Fruit fly (Drosophila melanogaster) whole organism, embryonic: ENCODE measurements around the gene CG34260.

Source experiments
- Ada2b ChIP-seq: fragments of 200-800 bp; sonication (Bioruptor generic); IDR thresholded peaks from 2 replicates; pipeline ENCODE4 v1.3.6; 2022; ENCODE audit warnings: missing biosample characterization, missing genetic modification characterization
- Awh ChIP-seq: fragments of 200-800 bp; sonication (Bioruptor generic); IDR thresholded peaks from 2 replicates; pipeline ENCODE4, ENCODE4 v1.3.6; 2022; ENCODE audit warnings: missing biosample characterization, missing genetic modification characterization
- CG10366 ChIP-seq: fragments of 200-800 bp; sonication (Bioruptor generic); IDR thresholded peaks from 2 replicates; pipeline ENCODE4 v1.3.6; 2022; ENCODE audit warnings: missing biosample characterization, missing genetic modification characterization
- CG12391 ChIP-seq: fragments of 200-800 bp; sonication (Bioruptor generic); optimal IDR thresholded peaks from 3 replicates; lab custom pipeline; 2018; ENCODE audit warnings: missing biosample characterization, mild to moderate bottlenecking, missing genetic modification characterization, moderate library complexity
- CG12659 ChIP-seq: fragments of 200-800 bp; sonication (Bioruptor generic); optimal IDR thresholded peaks from 3 replicates; lab custom pipeline; 2017; ENCODE audit warnings: mild to moderate bottlenecking, missing biosample characterization, missing genetic modification reagents, missing genetic modification characterization
- CG12942 ChIP-seq: fragments of 200-800 bp; sonication (Bioruptor generic); optimal IDR thresholded peaks from 3 replicates; lab custom pipeline; 2016; ENCODE audit warnings: missing biosample characterization, missing genetic modification characterization
- CG15269 ChIP-seq: fragments of 200-800 bp; sonication (Bioruptor generic); optimal IDR thresholded peaks from 2 replicates; lab custom pipeline; 2018; ENCODE audit warnings: missing biosample characterization, mild to moderate bottlenecking, missing genetic modification characterization, moderate library complexity
- CG17568 ChIP-seq: fragments of 200-800 bp; sonication (Bioruptor generic); optimal IDR thresholded peaks from 2 replicates; lab custom pipeline; 2018; ENCODE audit warnings: missing biosample characterization, mild to moderate bottlenecking, missing genetic modification characterization, moderate library complexity
- CG30403 ChIP-seq: fragments of 200-800 bp; sonication (Bioruptor generic); optimal IDR thresholded peaks from 3 replicates; lab custom pipeline; 2016; ENCODE audit warnings: missing biosample characterization, missing genetic modification characterization
- CG31365 ChIP-seq: fragments of 200-800 bp; sonication (Bioruptor generic); optimal IDR thresholded peaks from 2 replicates; lab custom pipeline; 2018; ENCODE audit warnings: missing biosample characterization, mild to moderate bottlenecking, missing genetic modification characterization
- CG31388 ChIP-seq: fragments of 200-800 bp; sonication (Bioruptor generic); optimal IDR thresholded peaks from 2 replicates; lab custom pipeline; 2016; ENCODE audit warnings: missing biosample characterization, missing genetic modification characterization
- CG34376 ChIP-seq: fragments of 200-800 bp; sonication (Bioruptor generic); optimal IDR thresholded peaks from 2 replicates; lab custom pipeline; 2018; ENCODE audit warnings: missing biosample characterization, mild to moderate bottlenecking, missing genetic modification characterization
- CG4820 ChIP-seq: fragments of 200-800 bp; sonication (Bioruptor generic); optimal IDR thresholded peaks from 3 replicates; lab custom pipeline; 2016; ENCODE audit warnings: missing biosample characterization, missing genetic modification characterization
- CG4854 ChIP-seq: fragments of 200-800 bp; sonication (Bioruptor generic); optimal IDR thresholded peaks from 2 replicates; lab custom pipeline; 2016; ENCODE audit warnings: missing biosample characterization, missing genetic modification characterization, inconsistent platforms
- CG5180 ChIP-seq: fragments of 200-800 bp; sonication (Bioruptor generic); optimal IDR thresholded peaks from 3 replicates; lab custom pipeline; 2017; ENCODE audit warnings: missing biosample characterization, missing genetic modification characterization, mild to moderate bottlenecking, moderate library complexity, missing genetic modification reagents
- CG6272 ChIP-seq: fragments of 200-800 bp; sonication (Bioruptor generic); IDR thresholded peaks from 2 replicates; pipeline ENCODE4 v1.3.6; 2022; ENCODE audit warnings: missing biosample characterization, missing genetic modification characterization
- CG6765 ChIP-seq: fragments of 200-800 bp; sonication (Bioruptor generic); optimal IDR thresholded peaks from 3 replicates; lab custom pipeline; 2017; ENCODE audit warnings: missing biosample characterization, mild to moderate bottlenecking, missing genetic modification characterization
- CG7271 ChIP-seq: fragments of 200-800 bp; sonication (Bioruptor generic); optimal IDR thresholded peaks from 2 replicates; lab custom pipeline; 2018; ENCODE audit warnings: missing biosample characterization, mild to moderate bottlenecking, missing genetic modification characterization, moderate library complexity
- CG7556 ChIP-seq: fragments of 200-800 bp; sonication (Bioruptor generic); optimal IDR thresholded peaks from 2 replicates; lab custom pipeline; 2017; ENCODE audit warnings: missing biosample characterization, mild to moderate bottlenecking, missing genetic modification characterization
- CG8089 ChIP-seq: fragments of 200-800 bp; sonication (Bioruptor generic); optimal IDR thresholded peaks from 3 replicates; lab custom pipeline; 2016; ENCODE audit warnings: missing biosample characterization, missing genetic modification characterization
- CG8290 ChIP-seq, 3 experiments: fragments of 200-800 bp; sonication (Bioruptor generic); optimal IDR thresholded peaks; 2 replicates each; lab custom pipeline; 2016 to 2019; ENCODE audit warnings: missing biosample characterization in 3 of 3, missing genetic modification characterization in 3 of 3, mild to moderate bottlenecking in 2 of 3, moderate library complexity in 1 of 3
- CG8478 ChIP-seq: fragments of >200 bp; optimal IDR thresholded peaks from 2 replicates; lab custom pipeline; 2018
- CG8924 ChIP-seq: fragments of 200-800 bp; optimal IDR thresholded peaks from 3 replicates; lab custom pipeline; 2019; ENCODE audit warnings: missing biosample characterization, mild to moderate bottlenecking, missing genetic modification characterization, moderate library complexity
- D ChIP-seq, 2 experiments: fragments of 200-800 bp in 1 of 2; fragments of >200 bp in 1 of 2; sonication (Bioruptor generic) in 1 of 2; optimal IDR thresholded peaks; 2 replicates in 1 of 2; 3 replicates in 1 of 2; lab custom pipeline; 2017; ENCODE audit warnings: mild to moderate bottlenecking in 1 of 2, missing biosample characterization in 1 of 2, missing genetic modification characterization in 1 of 2, missing genetic modification reagents in 1 of 2
- Hmr ChIP-seq: fragments of 200-800 bp; sonication (Bioruptor generic); optimal IDR thresholded peaks from 3 replicates; lab custom pipeline; 2017; ENCODE audit warnings: mild to moderate bottlenecking, missing biosample characterization, missing genetic modification reagents, missing genetic modification characterization
- Jarid2 ChIP-seq: fragments of 200-800 bp; sonication (Bioruptor generic); optimal IDR thresholded peaks from 3 replicates; lab custom pipeline; 2017; ENCODE audit warnings: mild to moderate bottlenecking, missing biosample characterization, missing genetic modification reagents, missing genetic modification characterization
- Lim3 ChIP-seq: fragments of 200-800 bp; sonication (Bioruptor generic); IDR thresholded peaks from 2 replicates; pipeline ENCODE4 v1.3.6; 2022; ENCODE audit warnings: missing biosample characterization, missing genetic modification characterization
- Neu2 ChIP-seq: fragments of 200-800 bp; sonication (Bioruptor generic); optimal IDR thresholded peaks from 3 replicates; lab custom pipeline; 2016; ENCODE audit warnings: missing biosample characterization, missing genetic modification characterization, borderline replicate concordance
- Oaz ChIP-seq: fragments of 200-800 bp; sonication (Bioruptor generic); IDR thresholded peaks from 2 replicates; pipeline ENCODE4 v1.3.6; 2022; ENCODE audit warnings: missing biosample characterization, missing genetic modification characterization
- Oli ChIP-seq: fragments of 200-800 bp; sonication (Bioruptor generic); optimal IDR thresholded peaks from 2 replicates; lab custom pipeline; 2018; ENCODE audit warnings: missing biosample characterization, mild to moderate bottlenecking, missing genetic modification characterization, moderate library complexity
- Vsx1 ChIP-seq: fragments of 200-800 bp; sonication (Bioruptor generic); optimal IDR thresholded peaks from 2 replicates; lab custom pipeline; 2017; ENCODE audit warnings: missing biosample characterization, mild to moderate bottlenecking, missing genetic modification characterization, missing genetic modification reagents
- ab ChIP-seq: fragments of 200-800 bp; sonication (Bioruptor generic); optimal IDR thresholded peaks from 2 replicates; lab custom pipeline; 2016; ENCODE audit warnings: missing biosample characterization, missing genetic modification characterization
- bab2 ChIP-seq: fragments of 200-800 bp; sonication (Bioruptor generic); optimal IDR thresholded peaks from 2 replicates; lab custom pipeline; 2016; ENCODE audit warnings: missing biosample characterization, missing genetic modification characterization
- bigmax ChIP-seq: fragments of 200-800 bp; sonication (Bioruptor generic); optimal IDR thresholded peaks from 2 replicates; lab custom pipeline; 2018; ENCODE audit warnings: missing biosample characterization, mild to moderate bottlenecking, missing genetic modification characterization
- chinmo ChIP-seq: fragments of 200-800 bp; sonication (Bioruptor generic); IDR thresholded peaks from 4 replicates; pipeline ENCODE4 v1.3.6; 2022; ENCODE audit warnings: missing biosample characterization, missing genetic modification characterization; ENCODE audit not compliant: partially characterized antibody
- chn ChIP-seq: fragments of 200-800 bp; sonication (Bioruptor generic); optimal IDR thresholded peaks from 2 replicates; lab custom pipeline; 2016; ENCODE audit warnings: missing biosample characterization, missing genetic modification characterization
- dm ChIP-seq: fragments of 200-800 bp; sonication (Bioruptor generic); optimal IDR thresholded peaks from 3 replicates; lab custom pipeline; 2016; ENCODE audit warnings: missing biosample characterization, missing genetic modification characterization
- exex ChIP-seq: fragments of 200-800 bp; sonication (Bioruptor generic); optimal IDR thresholded peaks from 4 replicates; lab custom pipeline; 2018; ENCODE audit warnings: missing biosample characterization, mild to moderate bottlenecking, missing genetic modification characterization, moderate library complexity
- fd64A ChIP-seq: fragments of 200-800 bp; sonication (Bioruptor generic); optimal IDR thresholded peaks from 3 replicates; lab custom pipeline; 2018; ENCODE audit warnings: missing biosample characterization, mild to moderate bottlenecking, missing genetic modification characterization
- gce ChIP-seq: fragments of 200-800 bp; sonication (Bioruptor generic); IDR thresholded peaks from 3 replicates; pipeline ENCODE4 v1.3.6; 2022; ENCODE audit warnings: missing biosample characterization, missing genetic modification characterization
- gro ChIP-seq: fragments of 200-800 bp; sonication (Bioruptor generic); optimal IDR thresholded peaks from 2 replicates; lab custom pipeline; 2016; ENCODE audit warnings: missing biosample characterization, missing genetic modification characterization
- h ChIP-seq: fragments of >200 bp; optimal IDR thresholded peaks from 2 replicates; lab custom pipeline; 2017
- jing ChIP-seq: fragments of 200-800 bp; sonication (Bioruptor generic); optimal IDR thresholded peaks from 2 replicates; lab custom pipeline; 2018; ENCODE audit warnings: missing biosample characterization, mild to moderate bottlenecking, missing genetic modification characterization
- knrl ChIP-seq: fragments of 200-800 bp; sonication (Bioruptor generic); IDR thresholded peaks from 3 replicates; pipeline ENCODE4 v1.3.6; 2022; ENCODE audit warnings: missing biosample characterization, missing genetic modification characterization; ENCODE audit not compliant: partially characterized antibody
- onecut ChIP-seq: fragments of 200-800 bp; sonication (Bioruptor generic); IDR thresholded peaks from 2 replicates; pipeline ENCODE4 v1.3.6; 2022; ENCODE audit warnings: missing biosample characterization, missing genetic modification characterization
- row ChIP-seq: fragments of 200-800 bp; sonication (Bioruptor generic); IDR thresholded peaks from 3 replicates; pipeline ENCODE4 v1.3.6; 2022; ENCODE audit warnings: missing biosample characterization, missing genetic modification characterization
- slp2 ChIP-seq: fragments of 200-800 bp; sonication (Bioruptor generic); optimal IDR thresholded peaks from 2 replicates; lab custom pipeline; 2016; ENCODE audit warnings: missing biosample characterization, missing genetic modification characterization
- tx ChIP-seq: fragments of 200-800 bp; sonication (Bioruptor generic); optimal IDR thresholded peaks from 2 replicates; lab custom pipeline; 2016; ENCODE audit warnings: missing biosample characterization, missing genetic modification characterization
- wor ChIP-seq: fragments of 200-800 bp; sonication (Bioruptor generic); IDR thresholded peaks from 2 replicates; pipeline ENCODE4 v1.3.6; 2022; ENCODE audit warnings: missing biosample characterization, missing genetic modification characterization
- zfh1 ChIP-seq: fragments of 200-800 bp; sonication (Bioruptor generic); IDR thresholded peaks from 3 replicates; pipeline ENCODE4 v1.3.6; 2022; ENCODE audit warnings: missing biosample characterization, missing genetic modification characterization

CG34260 gene

dm6 chr3L:20711397-20711796 lies 2.5 kb upstream of the CG34260 start (continued):
- peak; percentile 62 for TF ChIP-seq CG8089 (GFP tag; lab: Kevin White, UChicago)
- TF ChIP-seq CG34376 (GFP tag; lab: Kevin White, UChicago) = no peak
- no peak for TF ChIP-seq exex (tag; lab: Kevin White, UChicago)
- no peak for TF ChIP-seq D (optimal IDR thresholded peaks at IDR 0.05; lab: Kevin White, UChicago)
- TF ChIP-seq D (GFP tag; optimal IDR thresholded peaks at IDR 0.05; lab: Kevin White, UChicago) = peak; percentile 17
- peak; percentile 1 for TF ChIP-seq ab (GFP tag; lab: Kevin White, UChicago)
- TF ChIP-seq CG4854 (GFP tag; lab: Kevin White, UChicago) = peak; percentile 64
- TF ChIP-seq onecut = peak; percentile 62
- TF ChIP-seq Jarid2 (GFP tag; lab: Kevin White, UChicago) = peak; percentile 75
- TF ChIP-seq Ada2b (GFP tag; lab: Robert Waterston, UW) = no peak; the same call in 1 of the 2 replicates
- peak; percentile 14 for TF ChIP-seq tx (GFP tag; lab: Kevin White, UChicago)
- peak; percentile 67; the same call in 2 of the 3 replicates for TF ChIP-seq knrl
- peak; percentile 28; the same call in 1 of the 2 replicates for TF ChIP-seq wor (GFP tag; lab: Robert Waterston, UW)
- peak; percentile 50; the same call in 1 of the 2 replicates for TF ChIP-seq Oaz
- peak; percentile 74 for TF ChIP-seq Hmr (GFP tag; lab: Kevin White, UChicago)
- TF ChIP-seq CG5180 = peak; percentile 3
- peak; percentile 55 for TF ChIP-seq CG17568
- peak; percentile 44 for TF ChIP-seq dm
- peak; percentile 57 for TF ChIP-seq CG10366 (GFP tag; lab: Robert Waterston, UW)
- no peak for TF ChIP-seq row (GFP tag; lab: Robert Waterston, UW)
- peak; percentile 23; the same call in 1 of the 2 replicates for TF ChIP-seq CG6272 (GFP tag; lab: Robert Waterston, UW)
- peak; percentile 61 for TF ChIP-seq slp2 (GFP tag; lab: Kevin White, UChicago)
- no peak for TF ChIP-seq Awh (GFP tag; lab: Robert Waterston, UW)
- TF ChIP-seq jing (GFP tag; lab: Kevin White, UChicago) = peak; percentile 35
- TF ChIP-seq CG31365 (tag; lab: Kevin White, UChicago) = no peak
- TF ChIP-seq CG4820 = peak; percentile 55
- TF ChIP-seq gro = peak; percentile 21
- peak; percentile 36 for TF ChIP-seq bab2
- TF ChIP-seq Neu2 (GFP tag; lab: Kevin White, UChicago) = no peak
- 0 out of 3 replicates have a peak, but pooled peaks have one; percentile 49 for TF ChIP-seq gce (GFP tag; lab: Robert Waterston, UW)
- no peak for TF ChIP-seq CG8478 (lab: Kevin White, UChicago)
- peak; percentile 41 for TF ChIP-seq CG8924 (tag; lab: Kevin White, UChicago)
- TF ChIP-seq zfh1 (GFP tag; lab: Robert Waterston, UW) = peak; percentile 30; the same call in 1 of the 3 replicates
- no peak for TF ChIP-seq h (lab: Kevin White, UChicago)
- peak; percentile 18 for TF ChIP-seq CG6765 (GFP tag; lab: Kevin White, UChicago)
- peak; percentile 56 for TF ChIP-seq CG12391 (tag; lab: Kevin White, UChicago)
- no peak for TF ChIP-seq bigmax (GFP tag; lab: Kevin White, UChicago)
- no peak for TF ChIP-seq Lim3 (GFP tag; lab: Robert Waterston, UW)
- TF ChIP-seq CG31388 (GFP tag; lab: Kevin White, UChicago) = no peak
- no peak for TF ChIP-seq CG8290 (GFP tag; optimal IDR thresholded peaks at IDR 0.05; lab: Kevin White, UChicago)
- TF ChIP-seq CG8290 (tag; optimal IDR thresholded peaks at IDR 0.05; lab: Kevin White, UChicago) = peak; percentile 33 to 70
- TF ChIP-seq Vsx1 (GFP tag; lab: Kevin White, UChicago) = peak; percentile 19
- TF ChIP-seq chinmo (GFP tag; lab: Robert Waterston, UW) = 0 out of 4 replicates have a peak, but pooled peaks have one; percentile 13
- peak; percentile 29 for TF ChIP-seq CG7556 (GFP tag; lab: Kevin White, UChicago)
- peak; percentile 56 for TF ChIP-seq Oli
- peak; percentile 50 for TF ChIP-seq CG15269 (tag; lab: Kevin White, UChicago)
- TF ChIP-seq CG30403 = peak; percentile 49
- TF ChIP-seq CG12942 = peak; percentile 14
- TF ChIP-seq CG7271 (tag; lab: Kevin White, UChicago) = no peak
- TF ChIP-seq fd64A (GFP tag; lab: Kevin White, UChicago) = no peak
- peak; percentile 65 for TF ChIP-seq chn (GFP tag; lab: Kevin White, UChicago)
- TF ChIP-seq CG12659 (GFP tag; lab: Kevin White, UChicago) = peak; percentile 66
